Worm (Caenorhabditis elegans) whole organism, young adult: ENCODE results near the gene par-1.

Experiments
- B0019.2 ChIP-seq: fragments of 200-800 bp; sonication (Bioruptor generic); conservative IDR thresholded peaks from 2 replicates; pipeline ENCODE4 v1.3.6; 2022; ENCODE audit warnings: missing genetic modification reagents, missing genetic modification characterization, missing compliant biosample characterization
- D2030.7 ChIP-seq: fragments of 200-800 bp; sonication (Bioruptor generic); IDR thresholded peaks from 2 replicates; pipeline ENCODE4 v1.3.6; 2022; ENCODE audit warnings: missing genetic modification reagents, missing genetic modification characterization, missing compliant biosample characterization
- F57C9.4 ChIP-seq: sonication (generic microtip); optimal IDR thresholded peaks from 2 replicates; lab custom pipeline; 2017; ENCODE audit warnings: mild to moderate bottlenecking, missing genetic modification characterization, missing compliant biosample characterization
- T26A5.8 ChIP-seq: sonication (generic microtip); optimal IDR thresholded peaks from 2 replicates; lab custom pipeline; 2016; ENCODE audit warnings: missing genetic modification characterization, missing compliant biosample characterization
- attf-6 ChIP-seq: fragments of 200-800 bp; sonication (Bioruptor generic); IDR thresholded peaks from 2 replicates; pipeline ENCODE4 v1.3.6; 2022; ENCODE audit warnings: missing genetic modification reagents, missing genetic modification characterization, missing compliant biosample characterization
- ceh-27 ChIP-seq: fragments of 200-800 bp; sonication (Bioruptor generic); optimal IDR thresholded peaks from 2 replicates; lab custom pipeline; 2018; ENCODE audit warnings: mild to moderate bottlenecking, missing genetic modification characterization, moderate library complexity, missing compliant biosample characterization
- ceh-40 ChIP-seq: fragments of 200-800 bp; sonication (Bioruptor generic); IDR thresholded peaks from 2 replicates; pipeline ENCODE4 v1.3.6; 2022; ENCODE audit warnings: missing genetic modification characterization, missing compliant biosample characterization
- ceh-79 ChIP-seq: sonication (generic microtip); optimal IDR thresholded peaks from 2 replicates; lab custom pipeline; 2017; ENCODE audit warnings: mild to moderate bottlenecking, missing genetic modification characterization, missing compliant biosample characterization
- dpl-1 ChIP-seq: fragments of 150-350 bp; optimal IDR thresholded peaks from 2 replicates; lab custom pipeline; 2014; ENCODE audit warnings: missing biosample characterization, missing genetic modification reagents, missing genetic modification characterization
- egrh-3 ChIP-seq: fragments of 200-800 bp; sonication (Bioruptor generic); IDR thresholded peaks from 2 replicates; pipeline ENCODE4 v1.3.6; 2022; ENCODE audit warnings: missing genetic modification reagents, missing genetic modification characterization, missing compliant biosample characterization
- fkh-3 ChIP-seq: sonication (generic microtip); optimal IDR thresholded peaks from 2 replicates; lab custom pipeline; 2016; ENCODE audit warnings: mild to moderate bottlenecking, missing genetic modification characterization, missing compliant biosample characterization
- hmg-1.2 ChIP-seq: fragments of 200-800 bp; sonication (Bioruptor generic); IDR thresholded peaks from 2 replicates; pipeline ENCODE4 v1.3.6; 2022; ENCODE audit warnings: missing genetic modification reagents, missing genetic modification characterization, missing compliant biosample characterization
- hsf-1 ChIP-seq: fragments of 200-800 bp; sonication (Bioruptor generic); IDR thresholded peaks from 2 replicates; pipeline ENCODE4 v1.3.6; 2022; ENCODE audit warnings: missing genetic modification reagents, missing genetic modification characterization, missing compliant biosample characterization
- let-607 ChIP-seq, 2 experiments: fragments of 200-800 bp in 1 of 2; sonication (Bioruptor generic) in 1 of 2; sonication (generic microtip) in 1 of 2; optimal IDR thresholded peaks; 2 replicates each; lab custom pipeline; 2016 to 2018; ENCODE audit warnings: mild to moderate bottlenecking in 2 of 2, missing compliant biosample characterization in 2 of 2, missing genetic modification characterization in 2 of 2, moderate library complexity in 2 of 2, missing genotype in 1 of 2
- lin-40 ChIP-seq: sonication (generic microtip); optimal IDR thresholded peaks from 2 replicates; lab custom pipeline; 2016; ENCODE audit warnings: missing genetic modification characterization, mild to moderate bottlenecking, missing compliant biosample characterization, missing genotype, missing genetic modification reagents
- lir-1 ChIP-seq: fragments of 200-800 bp; sonication (Bioruptor generic); conservative IDR thresholded peaks from 2 replicates; pipeline ENCODE4 v1.3.6; 2022; ENCODE audit warnings: missing genetic modification reagents, missing genetic modification characterization, missing compliant biosample characterization
- lsy-27 ChIP-seq: sonication (generic microtip); optimal IDR thresholded peaks from 2 replicates; lab custom pipeline; 2017; ENCODE audit warnings: missing genetic modification characterization, mild to moderate bottlenecking, missing compliant biosample characterization, antibody characterized with exemption, missing genotype, borderline replicate concordance; ENCODE audit not compliant: insufficient read depth
- madf-8 ChIP-seq: fragments of 200-800 bp; sonication (Bioruptor generic); conservative IDR thresholded peaks from 2 replicates; pipeline ENCODE4 v1.3.6; 2022; ENCODE audit warnings: missing genetic modification reagents, missing genetic modification characterization, missing compliant biosample characterization
- mxl-1 ChIP-seq: sonication (generic microtip); optimal IDR thresholded peaks from 2 replicates; lab custom pipeline; 2016; ENCODE audit warnings: missing genetic modification characterization, missing compliant biosample characterization
- nfya-2 ChIP-seq: fragments of 200-800 bp; sonication (Bioruptor generic); IDR thresholded peaks from 2 replicates; pipeline ENCODE4 v1.3.6; 2022; ENCODE audit warnings: missing genetic modification reagents, missing genetic modification characterization, missing compliant biosample characterization
- nhr-27 ChIP-seq: fragments of 200-800 bp; sonication (Bioruptor generic); optimal IDR thresholded peaks from 2 replicates; lab custom pipeline; 2018; ENCODE audit warnings: mild to moderate bottlenecking, missing genetic modification characterization, moderate library complexity, missing compliant biosample characterization
- rcor-1 ChIP-seq: fragments of 200-800 bp; sonication (Bioruptor generic); IDR thresholded peaks from 2 replicates; pipeline ENCODE4 v1.3.6; 2022; ENCODE audit warnings: missing genetic modification reagents, missing genetic modification characterization, missing compliant biosample characterization
- rec-8 ChIP-seq, 2 experiments: sonication (generic microtip); optimal IDR thresholded peaks; 2 replicates each; lab custom pipeline; 2016; ENCODE audit warnings: mild to moderate bottlenecking in 2 of 2, missing genetic modification characterization in 2 of 2, missing genetic modification reagents in 2 of 2, missing genotype in 2 of 2, missing biosample characterization in 1 of 2, missing compliant biosample characterization in 1 of 2, moderate library complexity in 1 of 2
- sea-2 ChIP-seq: fragments of 200-800 bp; sonication (Bioruptor generic); IDR thresholded peaks from 2 replicates; pipeline ENCODE4 v1.3.6; 2022; ENCODE audit warnings: missing genetic modification characterization, missing compliant biosample characterization
- snpc-1.3 ChIP-seq: sonication (generic microtip); optimal IDR thresholded peaks from 2 replicates; lab custom pipeline; 2017; ENCODE audit warnings: missing genetic modification characterization, mild to moderate bottlenecking, missing compliant biosample characterization, antibody characterized with exemption, moderate library complexity, missing genotype, missing genetic modification reagents; ENCODE audit not compliant: insufficient read depth
- zfh-2 ChIP-seq: fragments of 200-800 bp; sonication (Bioruptor generic); conservative IDR thresholded peaks from 2 replicates; pipeline ENCODE4 v1.3.6; 2022; ENCODE audit warnings: missing genetic modification reagents, missing genetic modification characterization, missing compliant biosample characterization
- ztf-26 ChIP-seq: sonication (generic microtip); optimal IDR thresholded peaks from 2 replicates; lab custom pipeline; 2017; ENCODE audit warnings: missing genetic modification characterization, missing compliant biosample characterization

The par-1 gene

ce11 chrV:14156468-14156867, 11.3 kb upstream of the par-1 start, which contains the start of gene AH10.2 (continued):
- TF ChIP-seq fkh-3 (no peak), ztf-26 (tag; lab: Kevin White, UChicago) (no peak), D2030.7 (GFP tag; lab: Robert Waterston, UW) (no peak), attf-6 (GFP tag; lab: Robert Waterston, UW) (no peak), nfya-2 (no peak)
- TF ChIP-seq, all 124 proteins: peak for 0

DNA sequence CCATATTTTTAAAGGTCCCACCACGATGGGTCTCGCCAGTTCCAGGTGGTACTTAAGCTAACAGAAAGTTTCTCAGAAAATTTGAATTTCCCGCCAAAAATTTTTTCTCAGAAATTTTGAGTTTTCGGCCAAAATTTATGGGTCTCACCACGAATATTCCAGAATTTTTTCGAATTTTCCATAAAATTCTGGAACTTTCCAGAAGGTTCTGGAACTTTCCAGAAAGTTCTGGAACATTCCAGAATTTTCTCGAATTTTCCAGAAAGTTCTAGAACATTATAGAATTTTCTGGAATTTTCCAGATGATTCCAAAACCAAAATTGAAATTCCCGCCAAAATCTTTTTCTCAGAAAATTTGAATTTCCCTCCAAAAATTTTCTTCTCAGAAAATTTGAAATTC, 10.0 kb upstream of the par-1 start:
- peak; percentile 94 for TF ChIP-seq hsf-1 (GFP tag; lab: Robert Waterston, UW)

ce11 chrV:14153615-14154014, 8.4 kb upstream of the par-1 start:
- no peak for TF ChIP-seq hsf-1 (GFP tag; lab: Robert Waterston, UW)
- no peak for TF ChIP-seq lsy-27 (tag; lab: Kevin White, UChicago)
- no peak for TF ChIP-seq T26A5.8 (tag; lab: Kevin White, UChicago)
- no peak for TF ChIP-seq D2030.7 (GFP tag; lab: Robert Waterston, UW)
- TF ChIP-seq ceh-27 (GFP tag; lab: Kevin White, UChicago), result no peak
- TF ChIP-seq egrh-3 (GFP tag; lab: Robert Waterston, UW), result no peak
- TF ChIP-seq rec-8 (tag; optimal IDR thresholded peaks at IDR 0.05; lab: Kevin White, UChicago), result no peak
- no peak for TF ChIP-seq snpc-1.3 (tag; lab: Kevin White, UChicago)
- TF ChIP-seq let-607 (tag; optimal IDR thresholded peaks at IDR 0.05; lab: Kevin White, UChicago), result no peak
- no peak for TF ChIP-seq sea-2 (GFP tag; lab: Robert Waterston, UW)
- TF ChIP-seq lir-1 (GFP tag; lab: Robert Waterston, UW), result no peak
- TF ChIP-seq ceh-40, result no peak

ce11 chrV:14150966-14151365, 5.8 kb upstream of the par-1 start:
- TF ChIP-seq ceh-40, result no peak
- no peak for TF ChIP-seq madf-8 (GFP tag; lab: Robert Waterston, UW)
- TF ChIP-seq ztf-26 (tag; lab: Kevin White, UChicago), result no peak

DNA sequence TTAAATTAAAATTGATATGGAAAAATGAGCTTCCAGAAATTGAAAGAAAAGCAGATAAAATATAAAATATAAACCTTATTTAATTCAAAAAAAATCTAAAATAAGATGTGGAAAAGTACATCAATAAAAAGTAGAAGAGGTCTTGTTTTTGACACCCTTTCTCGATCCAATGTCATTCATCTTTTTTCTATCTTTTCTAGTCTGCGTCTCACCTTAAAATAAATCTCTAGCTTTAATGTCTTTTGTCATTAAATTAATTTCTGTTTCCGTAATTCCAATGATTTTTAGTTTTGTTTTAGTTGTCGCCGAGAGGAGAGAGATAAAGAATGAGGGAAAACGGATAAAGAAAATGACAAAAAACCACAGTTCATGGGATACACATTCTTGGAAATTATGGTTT, 4.0 kb upstream of the par-1 start:
- TF ChIP-seq nhr-27 (tag; lab: Kevin White, UChicago) (no peak), dpl-1 (GFP tag; lab: Kevin White, UChicago) (no peak)

DNA sequence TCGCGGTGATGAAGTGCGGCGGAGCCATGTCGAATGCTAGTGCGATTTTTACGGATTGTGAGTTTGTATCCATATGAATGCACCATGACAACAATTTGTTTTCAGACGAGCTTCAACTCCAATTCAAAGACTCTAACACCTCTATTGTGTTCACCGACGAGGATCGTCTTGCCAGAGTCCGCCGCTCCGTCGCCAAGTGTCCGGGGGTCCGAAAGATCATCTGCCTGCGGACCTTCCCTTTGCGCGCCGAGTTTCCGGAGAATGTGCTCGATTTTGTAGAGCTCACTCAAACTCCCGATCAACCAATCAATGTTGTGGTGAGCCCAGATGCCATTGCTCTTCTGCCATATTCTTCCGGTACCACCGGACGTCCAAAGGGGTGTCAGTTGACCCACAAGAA, 1.9 kb upstream of the par-1 start:
- peak; percentile 65 for TF ChIP-seq zfh-2 (GFP tag; lab: Robert Waterston, UW)
- TF ChIP-seq rcor-1 (GFP tag; lab: Robert Waterston, UW), result no peak
- no peak for TF ChIP-seq sea-2 (GFP tag; lab: Robert Waterston, UW)
- no peak for TF ChIP-seq F57C9.4
- no peak for TF ChIP-seq B0019.2

ce11 chrV:14146199-14146598, 1.0 kb upstream of the par-1 start, which contains the start of gene acs-10:
Gene acs-10 (plus strand): TSS chrV:14146499.
- TF ChIP-seq ceh-79, result no peak

DNA sequence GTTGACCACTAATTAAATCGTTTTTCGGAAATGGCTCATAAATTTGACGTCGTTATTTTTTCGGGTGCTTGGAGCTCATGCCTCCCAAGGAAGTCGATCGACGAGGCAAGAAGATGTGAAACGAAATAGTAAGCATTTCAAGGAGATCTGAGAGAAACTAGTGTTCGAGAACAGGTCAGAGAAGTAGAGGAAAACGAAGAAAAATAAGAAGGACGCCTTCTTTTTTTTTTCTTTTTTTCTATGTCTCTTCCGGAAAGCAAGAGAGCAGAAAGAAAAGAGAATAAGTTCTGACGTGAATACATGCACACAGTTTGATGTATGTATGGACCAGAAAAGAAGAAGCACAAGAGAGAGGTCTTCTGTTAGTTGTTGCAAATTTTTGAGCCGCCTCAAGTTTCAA, 1.5 kb downstream of the par-1 start:
- TF ChIP-seq hmg-1.2 (GFP tag; lab: Robert Waterston, UW) (peak; percentile 38; the same call in 1 of the 2 replicates), lin-40 (tag; lab: Kevin White, UChicago) (peak; percentile 13), mxl-1 (no peak)
